Fruit fly (Drosophila melanogaster): ENCODE data around the gene CG2202.

DNA sequence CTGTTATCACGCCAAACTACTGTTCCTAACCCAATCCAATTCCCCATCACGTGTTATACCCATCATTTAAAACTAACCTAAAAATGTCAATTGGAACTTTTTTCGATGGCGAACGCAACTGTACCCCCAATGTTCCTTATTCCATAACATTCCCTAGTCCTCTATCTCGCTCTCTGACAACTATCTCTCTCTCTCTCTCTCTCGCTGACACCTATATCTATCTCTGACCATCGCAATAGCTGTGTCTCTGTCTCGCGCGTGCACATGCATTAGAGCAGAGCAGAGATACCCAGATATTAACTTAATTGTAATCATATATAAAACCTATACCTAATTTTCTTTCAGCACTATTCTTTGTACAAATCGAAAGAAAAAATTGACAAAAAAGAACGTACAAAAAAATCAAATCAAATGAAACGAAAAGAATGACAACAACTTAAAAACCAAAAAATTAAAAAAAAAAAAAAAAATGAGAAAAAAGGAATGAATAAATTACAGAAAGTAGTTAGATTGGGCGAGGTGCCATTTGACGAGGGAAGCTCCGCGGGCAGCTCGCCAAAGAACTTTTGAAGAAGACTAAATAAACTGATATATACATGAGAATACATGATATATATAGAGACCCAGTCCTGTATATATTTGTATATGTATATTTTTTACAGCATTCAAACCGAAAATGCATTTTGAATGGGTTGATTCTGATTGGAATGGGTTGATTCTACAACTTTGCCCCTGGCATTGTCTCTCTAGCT, 17.2 kb downstream of the CG2202 start:
- no peak for TF ChIP-seq pan (optimal IDR thresholded peaks at IDR 0.05)
- no peak for TF ChIP-seq psq (optimal IDR thresholded peaks at IDR 0.05)
- no peak for TF ChIP-seq usp (GFP tag; optimal IDR thresholded peaks at IDR 0.05)
